In the genomic region with DNA sequence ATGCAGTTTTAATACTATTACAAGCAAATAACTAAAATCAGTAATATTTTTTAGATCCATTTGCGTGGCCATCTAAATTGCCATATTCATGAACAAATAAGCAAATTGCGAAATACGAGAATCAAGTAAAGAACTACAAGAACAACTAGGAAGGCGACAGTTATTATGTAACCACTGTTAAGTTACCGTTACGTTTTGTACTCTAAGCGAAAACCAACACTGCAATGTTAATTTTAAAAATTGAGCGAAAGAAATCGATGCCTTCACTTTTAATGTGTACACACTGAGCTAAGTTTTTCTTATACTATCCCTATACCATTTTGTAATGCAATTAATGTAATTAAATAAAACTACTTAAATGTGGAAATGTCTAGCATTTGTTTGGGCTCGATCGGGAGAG, we compare ENCODE assay signal across 2 fruit fly cellular contexts.
TF ChIP-seq lines count a peak whose summit lies in the region.

No protein-coding gene starts in this region.

- no peak for TF ChIP-seq CTCF in whole organism, embryonic (GFP tag; optimal IDR thresholded peaks at IDR 0.05; lab: Kevin White, UChicago)

TF ChIP-seq in whole organism, embryonic, 481 proteins besides CTCF, POLR2A, EP300 and RAD21:
- TF ChIP-seq CG9437 (GFP tag; optimal IDR thresholded peaks at IDR 0.05; lab: Kevin White, UChicago): peak; percentile 60
- TF ChIP-seq HLH4C (GFP tag; IDR thresholded peaks at IDR 0.05; lab: Robert Waterston, UW; ENCODE audit: partially characterized antibody): no peak
- TF ChIP-seq Mrtf (GFP tag; IDR thresholded peaks at IDR 0.05; lab: Robert Waterston, UW): no peak
- TF ChIP-seq Pdp1 (GFP tag; optimal IDR thresholded peaks at IDR 0.05; lab: Kevin White, UChicago): peak in 1 of 2 experiments; percentile 91
- no peak for TF ChIP-seq CG10321 (GFP tag; IDR thresholded peaks at IDR 0.05; lab: Robert Waterston, UW)
- peak; percentile 47 for TF ChIP-seq CG14710 (tag; optimal IDR thresholded peaks at IDR 0.05; lab: Kevin White, UChicago)

TF ChIP-seq in whole organism, prepupa, 60 proteins besides CTCF, POLR2A, EP300 and RAD21:
- peak; percentile 11 for TF ChIP-seq vri (GFP tag; optimal IDR thresholded peaks at IDR 0.05; lab: Kevin White, UChicago)
- TF ChIP-seq CG10669 (GFP tag; optimal IDR thresholded peaks at IDR 0.05; lab: Kevin White, UChicago): no peak
- TF ChIP-seq Blimp-1 (GFP tag; optimal IDR thresholded peaks at IDR 0.05; lab: Kevin White, UChicago): no peak
- no peak for TF ChIP-seq net (GFP tag; optimal IDR thresholded peaks at IDR 0.05; lab: Kevin White, UChicago)
